Worm (Caenorhabditis elegans) whole organism, young adult: ENCODE data around the gene dmd-4.
A peak's percentile ranks its signal among the peaks of the same experiment; 100 is the strongest.

Experiments used
- B0035.1 ChIP-seq: sonication (generic microtip); optimal IDR thresholded peaks from 2 replicates; lab custom pipeline; 2016; ENCODE audit warnings: missing genetic modification characterization, mild to moderate bottlenecking, missing compliant biosample characterization, missing genotype, missing genetic modification reagents
- D2030.7 ChIP-seq: fragments of 200-800 bp; sonication (Bioruptor generic); IDR thresholded peaks from 2 replicates; pipeline ENCODE4 v1.3.6; 2022; ENCODE audit warnings: missing genetic modification reagents, missing genetic modification characterization, missing compliant biosample characterization
- Y56A3A.18 ChIP-seq: fragments of 200-800 bp; sonication (Bioruptor generic); IDR thresholded peaks from 2 replicates; pipeline ENCODE4 v1.3.6; 2022; ENCODE audit warnings: missing genetic modification reagents, missing genetic modification characterization, missing compliant biosample characterization
- ZK185.1 ChIP-seq: sonication (generic microtip); optimal IDR thresholded peaks from 2 replicates; lab custom pipeline; 2016; ENCODE audit warnings: mild to moderate bottlenecking, missing genetic modification characterization, missing compliant biosample characterization; ENCODE audit not compliant: poor library complexity, severe bottlenecking
- ama-1 ChIP-seq, 3 experiments: fragments of 150-350 bp in 1 of 3; sonication (generic microtip) in 2 of 3; optimal IDR thresholded peaks; 2 replicates each; lab custom pipeline; 2014 to 2018; ENCODE audit warnings: missing biosample characterization in 2 of 3, missing genetic modification characterization in 2 of 3, missing genetic modification reagents in 2 of 3
- dpl-1 ChIP-seq: fragments of 150-350 bp; optimal IDR thresholded peaks from 2 replicates; lab custom pipeline; 2014; ENCODE audit warnings: missing biosample characterization, missing genetic modification reagents, missing genetic modification characterization
- him-1 ChIP-seq: sonication (generic microtip); optimal IDR thresholded peaks from 2 replicates; lab custom pipeline; 2016; ENCODE audit warnings: missing genotype, missing genetic modification reagents, missing genetic modification characterization, missing compliant biosample characterization
- hmg-1.2 ChIP-seq: fragments of 200-800 bp; sonication (Bioruptor generic); IDR thresholded peaks from 2 replicates; pipeline ENCODE4 v1.3.6; 2022; ENCODE audit warnings: missing genetic modification reagents, missing genetic modification characterization, missing compliant biosample characterization
- nfyb-1 ChIP-seq: fragments of 200-800 bp; sonication (Bioruptor generic); IDR thresholded peaks from 2 replicates; pipeline ENCODE4 v1.3.6; 2022; ENCODE audit warnings: missing genetic modification reagents, missing genetic modification characterization, missing compliant biosample characterization
- sdz-38 ChIP-seq: sonication (generic microtip); optimal IDR thresholded peaks from 2 replicates; lab custom pipeline; 2016; ENCODE audit warnings: missing genotype, missing genetic modification characterization, missing compliant biosample characterization
- sea-2 ChIP-seq: fragments of 200-800 bp; sonication (Bioruptor generic); IDR thresholded peaks from 2 replicates; pipeline ENCODE4 v1.3.6; 2022; ENCODE audit warnings: missing genetic modification characterization, missing compliant biosample characterization
- snpc-1.1 ChIP-seq: sonication (generic microtip); optimal IDR thresholded peaks from 2 replicates; lab custom pipeline; 2017; ENCODE audit warnings: missing genetic modification characterization, mild to moderate bottlenecking, missing compliant biosample characterization, antibody characterized with exemption, moderate library complexity, missing genotype, missing genetic modification reagents; ENCODE audit not compliant: insufficient read depth

DNA sequence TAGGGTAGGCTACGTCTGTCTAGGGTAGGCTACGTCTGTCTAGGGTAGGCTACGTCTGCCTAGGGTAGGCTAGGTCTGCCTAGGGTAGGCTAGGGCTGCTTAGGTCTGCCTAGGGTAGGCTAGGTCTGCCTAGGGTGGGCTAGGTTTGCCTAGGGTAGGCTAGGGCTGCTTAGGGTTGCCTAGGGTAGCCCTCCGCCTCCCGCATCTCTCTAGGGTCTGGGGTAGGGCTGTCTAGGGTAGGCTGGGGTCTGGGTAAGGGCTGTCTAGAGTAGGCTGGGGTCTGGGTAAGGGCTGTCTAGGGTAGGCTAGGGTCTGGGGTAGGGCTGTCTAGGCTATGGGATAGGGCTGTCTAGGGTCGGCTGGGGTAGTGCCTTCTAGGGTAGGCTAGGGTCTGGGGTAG, 16.0 kb upstream of the dmd-4 start:
- no peak for TF ChIP-seq hmg-1.2 (GFP tag; lab: Robert Waterston, UW)
- peak; percentile 43; the same call in 1 of the 2 replicates for TF ChIP-seq Y56A3A.18 (GFP tag; lab: Robert Waterston, UW)
- TF ChIP-seq sea-2 (GFP tag; lab: Robert Waterston, UW) = no peak
- TF ChIP-seq sdz-38 (tag; lab: Kevin White, UChicago) = no peak
- no peak for TF ChIP-seq dpl-1 (GFP tag; lab: Kevin White, UChicago)
- TF ChIP-seq ZK185.1 (tag; lab: Kevin White, UChicago) = no peak
- TF ChIP-seq B0035.1 (tag; lab: Kevin White, UChicago) = no peak
- no peak for TF ChIP-seq D2030.7 (GFP tag; lab: Robert Waterston, UW)
- no peak for TF ChIP-seq ama-1 (optimal IDR thresholded peaks at IDR 0.05; lab: Kevin White, UChicago)
- no peak for TF ChIP-seq ama-1 (GFP tag; optimal IDR thresholded peaks at IDR 0.05; lab: Kevin White, UChicago)
- 0 out of 2 replicates have a peak, but pooled peaks have one; percentile 7 for TF ChIP-seq nfyb-1
- no peak for TF ChIP-seq him-1
- TF ChIP-seq snpc-1.1 (tag; lab: Kevin White, UChicago) = no peak
